Worm (Caenorhabditis elegans): ENCODE data around the gene dsc-4.

ce11 chrIV:269107-269506, 51.2 kb downstream of the dsc-4 start, which contains the start of gene T21D12.11:
- TF ChIP-seq elt-2 (tag; optimal IDR thresholded peaks at IDR 0.05) (no peak), elt-4 (tag; optimal IDR thresholded peaks at IDR 0.05) (no peak)

Data from whole organism, late embryonic.